Worm (Caenorhabditis elegans) whole organism, L4 larva: ENCODE data around the gene F08G12.11.

Source experiments
- F49E8.2 ChIP-seq: sonication (generic microtip); optimal IDR thresholded peaks from 2 replicates; lab custom pipeline; 2016; ENCODE audit warnings: missing compliant biosample characterization, mild to moderate bottlenecking, missing genetic modification characterization, borderline replicate concordance
- R02D3.7 ChIP-seq: fragments of 150-350 bp; sonication (generic microtip); optimal IDR thresholded peaks from 3 replicates; lab custom pipeline; 2014; ENCODE audit warnings: missing biosample characterization, missing genetic modification characterization
- attf-4 ChIP-seq: sonication (generic microtip); optimal IDR thresholded peaks from 3 replicates; lab custom pipeline; 2017; ENCODE audit warnings: missing biosample characterization, missing genetic modification characterization
- ceh-82 ChIP-seq: sonication (generic microtip); optimal IDR thresholded peaks from 2 replicates; lab custom pipeline; 2017; ENCODE audit warnings: missing biosample characterization, missing genetic modification characterization
- egl-27 ChIP-seq: sonication (generic microtip); optimal IDR thresholded peaks from 3 replicates; lab custom pipeline; 2017; ENCODE audit warnings: missing biosample characterization, missing genetic modification reagents, missing genetic modification characterization
- fkh-10 ChIP-seq: fragments of 150-350 bp; optimal IDR thresholded peaks from 2 replicates; lab custom pipeline; 2014; ENCODE audit warnings: missing biosample characterization, missing genetic modification reagents, missing genetic modification characterization
- lin-13 ChIP-seq: fragments of 150-350 bp; optimal IDR thresholded peaks from 2 replicates; lab custom pipeline; 2014; ENCODE audit warnings: missing biosample characterization, missing genetic modification reagents, missing genetic modification characterization
- lir-3 ChIP-seq: sonication (generic microtip); optimal IDR thresholded peaks from 2 replicates; lab custom pipeline; 2016; ENCODE audit warnings: mild to moderate bottlenecking, missing genetic modification characterization, missing compliant biosample characterization
- nhr-11 ChIP-seq: fragments of 150-350 bp; optimal IDR thresholded peaks from 2 replicates; lab custom pipeline; 2014; ENCODE audit warnings: missing biosample characterization, missing genetic modification characterization
- nhr-41 ChIP-seq: fragments of 200-800 bp; sonication (Bioruptor generic); IDR thresholded peaks from 2 replicates; pipeline ENCODE4 v1.3.6; 2022; ENCODE audit warnings: missing genetic modification reagents, missing genetic modification characterization, missing compliant biosample characterization
- nhr-77 ChIP-seq: fragments of 150-350 bp; optimal IDR thresholded peaks from 2 replicates; lab custom pipeline; 2014; ENCODE audit warnings: missing biosample characterization, missing genetic modification characterization
- ztf-11 ChIP-seq: fragments of 150-350 bp; optimal IDR thresholded peaks from 2 replicates; lab custom pipeline; 2014; ENCODE audit warnings: missing biosample characterization, missing genetic modification characterization
- ztf-7 ChIP-seq: fragments of 150-350 bp; optimal IDR thresholded peaks from 2 replicates; lab custom pipeline; 2014; ENCODE audit warnings: missing biosample characterization, missing genetic modification characterization

DNA sequence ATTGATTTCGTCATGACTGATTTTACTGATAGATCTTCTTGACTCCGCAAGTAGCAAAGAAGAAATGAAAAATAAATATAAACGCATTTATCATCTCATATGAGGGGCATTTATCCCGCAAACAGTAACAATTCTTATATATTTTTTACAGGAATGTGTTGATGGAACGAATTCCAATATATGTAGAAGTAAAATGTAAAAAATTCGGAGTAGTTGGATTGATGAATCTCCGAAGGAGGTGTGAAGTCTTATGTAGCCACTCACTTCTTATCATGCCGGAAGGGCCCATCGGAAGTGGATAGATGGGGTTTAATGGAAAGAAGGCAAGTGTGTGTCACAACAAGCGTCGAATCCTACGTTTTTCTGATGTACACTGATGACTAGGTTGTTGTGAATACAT, 22.4 kb upstream of the F08G12.11 start, which contains the start of gene gcy-9:
- TF ChIP-seq ceh-82 (tag; lab: Kevin White, UChicago) = no peak
- no peak for TF ChIP-seq R02D3.7 (tag; lab: Kevin White, UChicago)
- no peak for TF ChIP-seq F49E8.2 (tag; lab: Kevin White, UChicago)
- TF ChIP-seq egl-27 (tag; lab: Kevin White, UChicago) = no peak
- TF ChIP-seq nhr-41 (GFP tag; lab: Robert Waterston, UW) = no peak
- TF ChIP-seq attf-4 (tag; lab: Kevin White, UChicago) = no peak
- no peak for TF ChIP-seq ztf-7 (tag; lab: Kevin White, UChicago)
- no peak for TF ChIP-seq lir-3 (tag; lab: Kevin White, UChicago)
- TF ChIP-seq lin-13 (GFP tag; lab: Kevin White, UChicago) = no peak
- TF ChIP-seq fkh-10 = no peak
- TF ChIP-seq nhr-11 = no peak
- TF ChIP-seq ztf-11 (tag; lab: Kevin White, UChicago) = no peak
- no peak for TF ChIP-seq nhr-77 (tag; lab: Kevin White, UChicago)
